Fruit fly (Drosophila melanogaster) whole organism, embryonic: ENCODE results near the gene vari.

Experiments used
- ATbp ChIP-seq: fragments of 200-800 bp; sonication (Bioruptor generic); optimal IDR thresholded peaks from 2 replicates; lab custom pipeline; 2017; ENCODE audit warnings: missing biosample characterization, mild to moderate bottlenecking, missing genetic modification characterization, missing genetic modification reagents
- Atf6 ChIP-seq: fragments of 200-800 bp; sonication (Bioruptor generic); IDR thresholded peaks from 2 replicates; pipeline ENCODE4 v1.3.6; 2022; ENCODE audit warnings: missing biosample characterization, missing genetic modification characterization
- Awh ChIP-seq: fragments of 200-800 bp; sonication (Bioruptor generic); IDR thresholded peaks from 2 replicates; pipeline ENCODE4, ENCODE4 v1.3.6; 2022; ENCODE audit warnings: missing biosample characterization, missing genetic modification characterization
- Bdp1 ChIP-seq: fragments of 200-800 bp; sonication (Bioruptor generic); optimal IDR thresholded peaks from 3 replicates; lab custom pipeline; 2016; ENCODE audit warnings: missing biosample characterization, missing genetic modification characterization
- CG10209 ChIP-seq: fragments of 200-800 bp; sonication (Bioruptor generic); optimal IDR thresholded peaks from 3 replicates; lab custom pipeline; 2017; ENCODE audit warnings: missing biosample characterization, mild to moderate bottlenecking, missing genetic modification characterization, missing genetic modification reagents
- CG10267 ChIP-seq: fragments of 200-800 bp; sonication (Bioruptor generic); optimal IDR thresholded peaks from 2 replicates; lab custom pipeline; 2018; ENCODE audit warnings: missing biosample characterization, mild to moderate bottlenecking, missing genetic modification characterization, moderate library complexity
- CG11723 ChIP-seq: fragments of 200-800 bp; sonication (Bioruptor generic); optimal IDR thresholded peaks from 2 replicates; lab custom pipeline; 2017; ENCODE audit warnings: missing biosample characterization, mild to moderate bottlenecking, missing genetic modification characterization
- CG12299 ChIP-seq: fragments of 200-800 bp; sonication (Bioruptor generic); optimal IDR thresholded peaks from 2 replicates; lab custom pipeline; 2018; ENCODE audit warnings: missing biosample characterization, mild to moderate bottlenecking, missing genetic modification characterization
- CG13894 ChIP-seq: fragments of 200-800 bp; sonication (Bioruptor generic); optimal IDR thresholded peaks from 3 replicates; lab custom pipeline; 2018; ENCODE audit warnings: missing biosample characterization, mild to moderate bottlenecking, missing genetic modification characterization, moderate library complexity
- CG15011 ChIP-seq: fragments of 200-800 bp; sonication (Bioruptor generic); optimal IDR thresholded peaks from 3 replicates; lab custom pipeline; 2018; ENCODE audit warnings: missing biosample characterization, mild to moderate bottlenecking, missing genetic modification characterization
- CG1529 ChIP-seq: fragments of 200-800 bp; sonication (Bioruptor generic); optimal IDR thresholded peaks from 3 replicates; lab custom pipeline; 2018; ENCODE audit warnings: missing biosample characterization, missing genetic modification characterization
- CG17361 ChIP-seq: fragments of 200-800 bp; sonication (Bioruptor generic); IDR thresholded peaks from 3 replicates; pipeline ENCODE4 v1.3.6; 2022; ENCODE audit warnings: missing biosample characterization, missing genetic modification characterization
- CG2199 ChIP-seq: fragments of 200-800 bp; sonication (Bioruptor generic); IDR thresholded peaks from 3 replicates; pipeline ENCODE4 v1.3.6; 2022; ENCODE audit warnings: missing biosample characterization, missing genetic modification characterization
- CG31441 ChIP-seq: fragments of 200-800 bp; sonication (Bioruptor generic); IDR thresholded peaks from 2 replicates; pipeline ENCODE4 v1.3.6; 2022; ENCODE audit warnings: missing biosample characterization, missing genetic modification characterization
- CG4854 ChIP-seq: fragments of 200-800 bp; sonication (Bioruptor generic); optimal IDR thresholded peaks from 2 replicates; lab custom pipeline; 2016; ENCODE audit warnings: missing biosample characterization, missing genetic modification characterization, inconsistent platforms
- CG5245 ChIP-seq: fragments of 200-800 bp; sonication (Bioruptor generic); optimal IDR thresholded peaks from 3 replicates; lab custom pipeline; 2016; ENCODE audit warnings: missing biosample characterization, missing genetic modification characterization
- CG7839 ChIP-seq: fragments of 200-800 bp; sonication (Bioruptor generic); optimal IDR thresholded peaks from 3 replicates; lab custom pipeline; 2018; ENCODE audit warnings: missing biosample characterization, mild to moderate bottlenecking, missing genetic modification characterization, moderate library complexity
- CG9727 ChIP-seq: fragments of 200-800 bp; sonication (Bioruptor generic); optimal IDR thresholded peaks from 3 replicates; lab custom pipeline; 2017; ENCODE audit warnings: missing biosample characterization, mild to moderate bottlenecking, missing genetic modification characterization
- E2f2 ChIP-seq: fragments of 200-800 bp; sonication (Bioruptor generic); IDR thresholded peaks from 2 replicates; pipeline ENCODE4 v1.3.6; 2022; ENCODE audit warnings: missing biosample characterization, missing genetic modification characterization
- Hr51 ChIP-seq, 2 experiments: fragments of 200-800 bp; sonication (Bioruptor generic); optimal IDR thresholded peaks; 2 replicates in 1 of 2; 3 replicates in 1 of 2; lab custom pipeline; 2016 to 2018; ENCODE audit warnings: missing biosample characterization in 2 of 2, missing genetic modification characterization in 2 of 2, mild to moderate bottlenecking in 1 of 2, moderate library complexity in 1 of 2
- Lhr ChIP-seq: fragments of 200-800 bp; sonication (Bioruptor generic); optimal IDR thresholded peaks from 3 replicates; lab custom pipeline; 2017; ENCODE audit warnings: mild to moderate bottlenecking, missing biosample characterization, missing genetic modification reagents, missing genetic modification characterization
- Myb ChIP-seq: fragments of 200-800 bp; sonication (Bioruptor generic); optimal IDR thresholded peaks from 2 replicates; lab custom pipeline; 2016; ENCODE audit warnings: missing biosample characterization, missing genetic modification characterization
- NC2α ChIP-seq: fragments of 200-800 bp; sonication (Bioruptor generic); optimal IDR thresholded peaks from 2 replicates; lab custom pipeline; 2016; ENCODE audit warnings: missing biosample characterization, missing genetic modification characterization
- NC2β ChIP-seq: fragments of 200-800 bp; sonication (Bioruptor generic); optimal IDR thresholded peaks from 2 replicates; lab custom pipeline; 2016; ENCODE audit warnings: missing biosample characterization, missing genetic modification characterization
- Opbp ChIP-seq: fragments of 200-800 bp; sonication (Bioruptor generic); IDR thresholded peaks from 3 replicates; pipeline ENCODE4 v1.3.6; 2022; ENCODE audit warnings: missing biosample characterization, missing genetic modification characterization; ENCODE audit not compliant: partially characterized antibody
- Usf ChIP-seq: fragments of 200-800 bp; sonication (Bioruptor generic); optimal IDR thresholded peaks from 2 replicates; lab custom pipeline; 2017; ENCODE audit warnings: missing genotype, missing biosample characterization, missing genetic modification characterization
- Xrp1 ChIP-seq: fragments of 200-800 bp; sonication (Bioruptor generic); IDR thresholded peaks from 2 replicates; pipeline ENCODE4 v1.3.6; 2022; ENCODE audit warnings: missing biosample characterization, missing genetic modification characterization
- ara ChIP-seq: fragments of 200-800 bp; sonication (Bioruptor generic); IDR thresholded peaks from 2 replicates; pipeline ENCODE4 v1.3.6; 2022; ENCODE audit warnings: missing biosample characterization, missing genetic modification characterization
- bab2 ChIP-seq: fragments of 200-800 bp; sonication (Bioruptor generic); optimal IDR thresholded peaks from 2 replicates; lab custom pipeline; 2016; ENCODE audit warnings: missing biosample characterization, missing genetic modification characterization
- caup ChIP-seq: fragments of 200-800 bp; sonication (Bioruptor generic); optimal IDR thresholded peaks from 3 replicates; lab custom pipeline; 2017; ENCODE audit warnings: missing biosample characterization, mild to moderate bottlenecking, missing genetic modification characterization, moderate library complexity; ENCODE audit not compliant: severe bottlenecking
- ci ChIP-seq: fragments of 200-800 bp; sonication (Bioruptor generic); IDR thresholded peaks from 3 replicates; pipeline ENCODE4 v1.3.6; 2022; ENCODE audit warnings: missing biosample characterization, missing genetic modification characterization
- cwo ChIP-seq: fragments of 200-800 bp; sonication (Bioruptor generic); optimal IDR thresholded peaks from 3 replicates; lab custom pipeline; 2017; ENCODE audit warnings: missing biosample characterization, missing genetic modification characterization, mild to moderate bottlenecking, moderate library complexity, missing genetic modification reagents
- exex ChIP-seq: fragments of 200-800 bp; sonication (Bioruptor generic); optimal IDR thresholded peaks from 4 replicates; lab custom pipeline; 2018; ENCODE audit warnings: missing biosample characterization, mild to moderate bottlenecking, missing genetic modification characterization, moderate library complexity
- gfzf ChIP-seq: fragments of 200-800 bp; sonication (Bioruptor generic); optimal IDR thresholded peaks from 2 replicates; lab custom pipeline; 2016; ENCODE audit warnings: missing biosample characterization, mild to moderate bottlenecking, missing genetic modification characterization, moderate library complexity
- grau ChIP-seq: fragments of 200-800 bp; optimal IDR thresholded peaks from 3 replicates; lab custom pipeline; 2019; ENCODE audit warnings: missing biosample characterization, mild to moderate bottlenecking, missing genetic modification characterization, moderate library complexity
- ind ChIP-seq: fragments of 200-800 bp; sonication (Bioruptor generic); optimal IDR thresholded peaks from 3 replicates; lab custom pipeline; 2016; ENCODE audit warnings: missing biosample characterization, missing genetic modification characterization
- jumu ChIP-seq: fragments of 200-800 bp; sonication (Bioruptor generic); optimal IDR thresholded peaks from 3 replicates; lab custom pipeline; 2016; ENCODE audit warnings: missing biosample characterization, missing genetic modification characterization
- nmo ChIP-seq: fragments of 200-800 bp; sonication (Bioruptor generic); optimal IDR thresholded peaks from 2 replicates; lab custom pipeline; 2018; ENCODE audit warnings: missing biosample characterization, mild to moderate bottlenecking, missing genetic modification characterization, moderate library complexity
- pho ChIP-seq: fragments of 200-800 bp; sonication (Bioruptor generic); optimal IDR thresholded peaks from 2 replicates; lab custom pipeline; 2016; ENCODE audit warnings: missing biosample characterization, missing genetic modification characterization
- row ChIP-seq: fragments of 200-800 bp; sonication (Bioruptor generic); IDR thresholded peaks from 3 replicates; pipeline ENCODE4 v1.3.6; 2022; ENCODE audit warnings: missing biosample characterization, missing genetic modification characterization
- sc ChIP-seq, 3 experiments: fragments of >200 bp in 2 of 3; fragments of 200-800 bp in 1 of 3; sonication (Bioruptor generic) in 1 of 3; optimal IDR thresholded peaks; 2 replicates in 2 of 3; 3 replicates in 1 of 3; lab custom pipeline; 2017; ENCODE audit warnings: mild to moderate bottlenecking in 1 of 3, missing biosample characterization in 1 of 3, missing genetic modification characterization in 1 of 3, missing genetic modification reagents in 1 of 3
- schlank ChIP-seq: fragments of 200-800 bp; sonication (Bioruptor generic); optimal IDR thresholded peaks from 2 replicates; lab custom pipeline; 2018; ENCODE audit warnings: missing biosample characterization, mild to moderate bottlenecking, missing genetic modification characterization
- stc ChIP-seq: fragments of 200-800 bp; sonication (Bioruptor generic); IDR thresholded peaks from 2 replicates; pipeline ENCODE4 v1.3.6; 2022; ENCODE audit warnings: missing biosample characterization, missing genetic modification characterization
- ttk ChIP-seq: fragments of 200-800 bp; sonication (Bioruptor generic); IDR thresholded peaks from 2 replicates; pipeline ENCODE4 v2.1.2; 2022; ENCODE audit warnings: missing biosample characterization, missing genetic modification characterization
- twi ChIP-seq: fragments of 200-800 bp; optimal IDR thresholded peaks from 2 replicates; lab custom pipeline; 2019; ENCODE audit warnings: missing biosample characterization, mild to moderate bottlenecking, missing genetic modification characterization, moderate library complexity
- vfl ChIP-seq: fragments of 200-800 bp; sonication (Bioruptor generic); optimal IDR thresholded peaks from 2 replicates; lab custom pipeline; 2016; ENCODE audit warnings: missing biosample characterization, missing genetic modification characterization
- vvl ChIP-seq: fragments of 200-800 bp; sonication (Bioruptor generic); IDR thresholded peaks from 2 replicates; pipeline ENCODE4 v1.3.6; 2022; ENCODE audit warnings: missing biosample characterization, missing genetic modification characterization
- yki ChIP-seq: fragments of >200 bp; optimal IDR thresholded peaks from 3 replicates; lab custom pipeline; 2018
- zf30C ChIP-seq: fragments of 200-800 bp; sonication (Bioruptor generic); optimal IDR thresholded peaks from 3 replicates; lab custom pipeline; 2018; ENCODE audit warnings: missing biosample characterization, mild to moderate bottlenecking, missing genetic modification characterization
- zfh1 ChIP-seq: fragments of 200-800 bp; sonication (Bioruptor generic); IDR thresholded peaks from 3 replicates; pipeline ENCODE4 v1.3.6; 2022; ENCODE audit warnings: missing biosample characterization, missing genetic modification characterization

Gene vari

dm6 chr2L:20758847-20759465 is 37.9 kb downstream of the vari start (continued):
- TF ChIP-seq CG2199, result no peak
- TF ChIP-seq sc (optimal IDR thresholded peaks at IDR 0.05; lab: Kevin White, UChicago), result no peak
- TF ChIP-seq sc (GFP tag; optimal IDR thresholded peaks at IDR 0.05; lab: Kevin White, UChicago), result no peak
- peak; percentile 71 for TF ChIP-seq CG13894
- TF ChIP-seq zf30C, result peak; percentile 67
- TF ChIP-seq CG10267, result peak; percentile 63
- TF ChIP-seq Hr51 (GFP tag; optimal IDR thresholded peaks at IDR 0.05; lab: Kevin White, UChicago), result peak; percentile 41 to 60
- peak; percentile 40 for TF ChIP-seq pho (GFP tag; lab: Kevin White, UChicago)
- no peak for TF ChIP-seq ttk (GFP tag; lab: Robert Waterston, UW)
- TF ChIP-seq cwo, result peak; percentile 74
- TF ChIP-seq jumu, result no peak
- no peak for TF ChIP-seq Lhr (GFP tag; lab: Kevin White, UChicago)
- TF ChIP-seq CG10209 (GFP tag; lab: Kevin White, UChicago), result peak; percentile 62
- peak; percentile 43 for TF ChIP-seq ATbp (GFP tag; lab: Kevin White, UChicago)
- no peak; the same call in 1 of the 2 replicates for TF ChIP-seq stc (GFP tag; lab: Robert Waterston, UW)
- TF ChIP-seq CG31441 (GFP tag; lab: Robert Waterston, UW), result peak; percentile 72
- TF ChIP-seq CG12299 (tag; lab: Kevin White, UChicago), result peak; percentile 50
- TF ChIP-seq twi, result peak; percentile 1
- peak; percentile 66 for TF ChIP-seq CG9727 (GFP tag; lab: Kevin White, UChicago)
- no peak for TF ChIP-seq Opbp (GFP tag; lab: Robert Waterston, UW)
- no peak for TF ChIP-seq yki (lab: Kevin White, UChicago)
- no peak for TF ChIP-seq CG1529 (GFP tag; lab: Kevin White, UChicago)
- TF ChIP-seq exex (tag; lab: Kevin White, UChicago), result peak; percentile 3
- TF ChIP-seq caup (GFP tag; lab: Kevin White, UChicago), result peak; percentile 71
- TF ChIP-seq Bdp1 (GFP tag; lab: Kevin White, UChicago), result peak; percentile 6
- peak; percentile 30 for TF ChIP-seq nmo
- TF ChIP-seq zfh1 (GFP tag; lab: Robert Waterston, UW), result peak; percentile 62; the same call in 2 of the 3 replicates
- peak; percentile 68 for TF ChIP-seq ind
- peak; percentile 60; the same call in 2 of the 3 replicates for TF ChIP-seq CG17361
- peak; percentile 19 for TF ChIP-seq Myb (GFP tag; lab: Kevin White, UChicago)
- TF ChIP-seq CG7839, result peak; percentile 77
- TF ChIP-seq CG15011 (GFP tag; lab: Kevin White, UChicago), result peak; percentile 58
- TF ChIP-seq Xrp1 (GFP tag; lab: Robert Waterston, UW), result peak; percentile 71
- peak; percentile 54 for TF ChIP-seq E2f2 (GFP tag; lab: Robert Waterston, UW)
- 0 out of 2 replicates have a peak, but pooled peaks have one; percentile 22 for TF ChIP-seq ara (GFP tag; lab: Robert Waterston, UW)
- peak; percentile 80 for TF ChIP-seq row (GFP tag; lab: Robert Waterston, UW)
- TF ChIP-seq NC2β (GFP tag; lab: Kevin White, UChicago), result no peak
- peak; percentile 35 for TF ChIP-seq vfl (GFP tag; lab: Kevin White, UChicago)
- no peak for TF ChIP-seq CG11723
- no peak for TF ChIP-seq gfzf (GFP tag; lab: Kevin White, UChicago)
- TF ChIP-seq ci, result no peak; the same call in 2 of the 3 replicates
- peak; percentile 46 for TF ChIP-seq schlank (tag; lab: Kevin White, UChicago)
- peak; percentile 19 for TF ChIP-seq NC2α (GFP tag; lab: Kevin White, UChicago)
- peak; percentile 49 for TF ChIP-seq CG4854 (GFP tag; lab: Kevin White, UChicago)
- peak; percentile 80 for TF ChIP-seq Atf6
- peak; percentile 74 for TF ChIP-seq grau (tag; lab: Kevin White, UChicago)
- no peak for TF ChIP-seq Awh
- TF ChIP-seq bab2 (GFP tag; lab: Kevin White, UChicago), result peak; percentile 35
- peak; percentile 59 for TF ChIP-seq vvl (GFP tag; lab: Robert Waterston, UW)
- peak; percentile 2 for TF ChIP-seq Usf (GFP tag; lab: Kevin White, UChicago)
- TF ChIP-seq CG5245 (GFP tag; lab: Kevin White, UChicago), result no peak
